Fruit fly (Drosophila melanogaster): ENCODE measurements around the gene Osi13.

dm6 chr3R:6290289-6290688 is 1.2 kb upstream of the Osi13 start:
- TF ChIP-seq lola (GFP tag; optimal IDR thresholded peaks at IDR 0.05) (no peak), Bdp1 (GFP tag; optimal IDR thresholded peaks at IDR 0.05) (no peak), Optix (GFP tag; IDR thresholded peaks at IDR 0.05) (no peak), danr (GFP tag; IDR thresholded peaks at IDR 0.05) (no peak), CoRest (tag; optimal IDR thresholded peaks at IDR 0.05) (no peak), tgo (GFP tag; IDR thresholded peaks at IDR 0.05) (no peak), Abd-B (GFP tag; optimal IDR thresholded peaks at IDR 0.05) (no peak), CG10565 (GFP tag; optimal IDR thresholded peaks at IDR 0.05) (no peak), CG6791 (GFP tag; IDR thresholded peaks at IDR 0.05; ENCODE audit: partially characterized antibody) (no peak), hbn (GFP tag; IDR thresholded peaks at IDR 0.05; ENCODE audit: partially characterized antibody) (no peak), en (GFP tag; optimal IDR thresholded peaks at IDR 0.05) (no peak)

Measured in whole organism, embryonic.